Worm (Caenorhabditis elegans) whole organism, mixed stage, embryonic: ENCODE results near the gene R09F10.5.

Source experiments
- nhr-237 ChIP-seq: fragments of 150-350 bp; optimal IDR thresholded peaks from 2 replicates; lab custom pipeline; 2014; ENCODE audit warnings: missing biosample characterization, missing genetic modification characterization
- unc-62 ChIP-seq: fragments of 150-350 bp; optimal IDR thresholded peaks from 2 replicates; lab custom pipeline; 2014; ENCODE audit warnings: missing biosample characterization, missing genetic modification reagents, missing genetic modification characterization
- ztf-11 ChIP-seq: fragments of 150-350 bp; optimal IDR thresholded peaks from 2 replicates; lab custom pipeline; 2014; ENCODE audit warnings: missing biosample characterization, missing genetic modification characterization

- TF ChIP-seq nhr-237 (tag; lab: Kevin White, UChicago) (no peak), unc-62 (GFP tag; lab: Kevin White, UChicago) (no peak), ztf-11 (no peak)
Observed at ce11 chrX:8270971-8271553, 36.4 kb downstream of the R09F10.5 start, which contains the start of gene cutl-29.
